Fruit fly (Drosophila melanogaster): Measurements from ENCODE around the gene eIF4E3.
A peak's percentile ranks its signal among the peaks of the same experiment; 100 is the strongest.

The eIF4E3 gene

DNA sequence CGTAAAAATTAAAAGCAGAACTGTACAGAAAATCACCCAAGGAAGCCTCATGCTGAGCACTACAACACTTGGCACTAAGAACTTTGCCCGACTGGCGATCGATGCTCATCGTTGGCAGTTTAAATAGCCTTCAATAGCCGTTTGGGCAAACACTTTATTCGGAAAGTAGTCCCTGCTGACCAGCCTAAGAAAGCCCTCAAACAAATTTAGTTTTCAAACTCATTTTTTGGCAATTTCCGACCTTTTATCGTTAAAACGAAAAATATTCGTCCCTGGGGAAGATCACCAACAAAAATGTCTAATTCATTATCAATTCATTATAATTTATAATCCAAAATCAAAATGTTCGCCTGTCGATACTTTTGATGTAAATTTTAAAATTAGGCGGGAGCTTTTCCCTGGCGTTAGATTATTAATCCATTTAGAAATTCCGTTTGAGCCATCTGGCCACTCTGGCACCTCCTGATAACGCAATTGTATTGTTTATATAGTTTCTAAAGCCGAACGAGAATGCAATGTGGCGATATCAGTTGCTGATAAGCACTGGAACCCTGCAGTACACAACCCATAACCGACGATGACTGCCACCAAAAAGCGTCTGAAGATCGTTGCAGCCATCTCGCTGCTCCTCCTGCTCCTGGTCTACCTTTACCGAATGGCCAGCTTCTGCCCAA lies 48.4 kb upstream of the eIF4E3 start, which contains the start of the genes mthl7 and Uxs (continued):
- TF ChIP-seq aop (GFP tag; IDR thresholded peaks at IDR 0.05) (no peak), fu2 (GFP tag; optimal IDR thresholded peaks at IDR 0.05) (no peak), ERR (GFP tag; optimal IDR thresholded peaks at IDR 0.05) (no peak), CG31365 (tag; optimal IDR thresholded peaks at IDR 0.05) (no peak), Med (GFP tag) (peak; percentile 36), twi (tag; optimal IDR thresholded peaks at IDR 0.05) (no peak), tgo (GFP tag; IDR thresholded peaks at IDR 0.05) (no peak), vfl (GFP tag; optimal IDR thresholded peaks at IDR 0.05) (no peak), CG1529 (GFP tag; optimal IDR thresholded peaks at IDR 0.05) (no peak), Lpt (GFP tag; optimal IDR thresholded peaks at IDR 0.05) (no peak), HLH54F (GFP tag; optimal IDR thresholded peaks at IDR 0.05) (no peak), CG17186 (GFP tag; optimal IDR thresholded peaks at IDR 0.05) (no peak), CG4707 (GFP tag; optimal IDR thresholded peaks at IDR 0.05) (no peak), Ada2b (GFP tag; IDR thresholded peaks at IDR 0.05) (no peak), CG1832 (GFP tag; optimal IDR thresholded peaks at IDR 0.05) (no peak), CG16779 (GFP tag; IDR thresholded peaks at IDR 0.05) (no peak), CG2129 (GFP tag; IDR thresholded peaks at IDR 0.05; ENCODE audit: partially characterized antibody) (no peak), CG10147 (GFP tag; optimal IDR thresholded peaks at IDR 0.05) (no peak), CG17361 (GFP tag; IDR thresholded peaks at IDR 0.05) (no peak), pho (GFP tag; optimal IDR thresholded peaks at IDR 0.05) (no peak), CG3847 (GFP tag; IDR thresholded peaks at IDR 0.05) (no peak), Blimp-1 (GFP tag; optimal IDR thresholded peaks at IDR 0.05) (no peak), BtbVII (GFP tag; optimal IDR thresholded peaks at IDR 0.05) (no peak), CG10654 (GFP tag; optimal IDR thresholded peaks at IDR 0.05) (no peak), CG13296 (GFP tag; optimal IDR thresholded peaks at IDR 0.05) (no peak), cad (GFP tag; optimal IDR thresholded peaks at IDR 0.05) (no peak), ash1 (GFP tag; optimal IDR thresholded peaks at IDR 0.05) (no peak), CG6254 (GFP tag; optimal IDR thresholded peaks at IDR 0.05) (no peak), CG18599 (GFP tag; optimal IDR thresholded peaks at IDR 0.05) (no peak), CG17385 (GFP tag; optimal IDR thresholded peaks at IDR 0.05) (no peak), Camta (GFP tag; optimal IDR thresholded peaks at IDR 0.05) (no peak), NC2α (GFP tag; optimal IDR thresholded peaks at IDR 0.05) (no peak), ewg (GFP tag; optimal IDR thresholded peaks at IDR 0.05) (no peak), inv (GFP tag; IDR thresholded peaks at IDR 0.05; ENCODE audit: partially characterized antibody) (no peak), CG11723 (GFP tag; optimal IDR thresholded peaks at IDR 0.05) (no peak), CG11093 (GFP tag; IDR thresholded peaks at IDR 0.05) (no peak), zen2 (GFP tag; IDR thresholded peaks at IDR 0.05; ENCODE audit: partially characterized antibody) (no peak), MESR4 (GFP tag; optimal IDR thresholded peaks at IDR 0.05) (peak; percentile 41), CG12236 (GFP tag; optimal IDR thresholded peaks at IDR 0.05) (no peak), sima (GFP tag; optimal IDR thresholded peaks at IDR 0.05) (no peak), CG9817 (tag; optimal IDR thresholded peaks at IDR 0.05) (no peak), Lim3 (GFP tag; IDR thresholded peaks at IDR 0.05) (no peak), C15 (GFP tag; IDR thresholded peaks at IDR 0.05) (no peak), Deaf1 (tag; optimal IDR thresholded peaks at IDR 0.05) (no peak), kni (GFP tag; optimal IDR thresholded peaks at IDR 0.05) (no peak), HLH4C (GFP tag; IDR thresholded peaks at IDR 0.05; ENCODE audit: partially characterized antibody) (no peak; the same call in 2 of the 3 replicates), Oli (tag; optimal IDR thresholded peaks at IDR 0.05) (no peak), chinmo (GFP tag; IDR thresholded peaks at IDR 0.05; ENCODE audit: partially characterized antibody) (peak; percentile 72; the same call in 1 of the 4 replicates), CG6791 (GFP tag; IDR thresholded peaks at IDR 0.05; ENCODE audit: partially characterized antibody) (no peak), sob (GFP tag; IDR thresholded peaks at IDR 0.05) (no peak)
